Worm (Caenorhabditis elegans): ENCODE results near the gene C38C5.1.

ce11 chrX:5591830-5592229, 34.0 kb downstream of the C38C5.1 start:
- TF ChIP-seq ref-1 (GFP tag; conservative IDR thresholded peaks at IDR 0.05), result no peak
- TF ChIP-seq med-1 (GFP tag; optimal IDR thresholded peaks at IDR 0.05; ENCODE audit: insufficient read depth), result no peak
